Worm (Caenorhabditis elegans) whole organism, L2 larva: ENCODE data around the gene pals-29.

Experiments used
- ama-1 ChIP-seq: fragments of 150-350 bp; optimal IDR thresholded peaks from 2 replicates; lab custom pipeline; 2018; ENCODE audit warnings: inconsistent platforms
- blmp-1 ChIP-seq: sonication (generic microtip); optimal IDR thresholded peaks from 2 replicates; lab custom pipeline; 2017; ENCODE audit warnings: missing genetic modification characterization, mild to moderate bottlenecking, missing compliant biosample characterization, antibody characterized with exemption, moderate library complexity; ENCODE audit not compliant: insufficient read depth
- egl-27 ChIP-seq: sonication (generic microtip); optimal IDR thresholded peaks from 3 replicates; lab custom pipeline; 2017; ENCODE audit warnings: missing biosample characterization, missing genetic modification reagents, missing genetic modification characterization
- unc-62 ChIP-seq: fragments of 150-350 bp; optimal IDR thresholded peaks from 2 replicates; lab custom pipeline; 2014; ENCODE audit warnings: missing biosample characterization, missing genetic modification reagents, missing genetic modification characterization

DNA sequence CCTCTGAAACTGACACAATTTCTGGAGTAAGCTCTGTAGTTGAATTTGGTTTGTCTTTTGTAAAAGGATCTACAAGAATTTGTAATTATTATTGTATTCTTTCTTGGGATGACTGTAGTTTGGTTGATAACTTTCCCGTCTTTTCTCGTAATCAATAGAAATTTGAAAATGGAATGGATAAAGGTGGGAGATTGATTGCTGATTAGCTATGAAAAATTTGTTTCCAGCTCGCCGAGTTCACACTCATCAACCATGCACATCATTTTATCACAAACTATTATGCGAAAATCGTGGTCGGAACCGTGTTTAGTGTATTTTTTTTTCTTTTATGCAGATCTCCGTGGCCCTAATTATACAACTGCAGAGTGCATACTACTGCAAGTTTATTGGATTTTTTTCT, 5.5 kb downstream of the pals-29 start, which contains the start of gene T27E7.5:
- TF ChIP-seq blmp-1 (tag; lab: Kevin White, UChicago) (no peak), unc-62 (GFP tag; lab: Kevin White, UChicago) (no peak), egl-27 (tag; lab: Kevin White, UChicago) (no peak), ama-1 (lab: Kevin White, UChicago) (no peak)
